Worm (Caenorhabditis elegans) whole organism, young adult: ENCODE results near the gene best-7.
A peak's percentile ranks its signal among the peaks of the same experiment; 100 is the strongest.

ENCODE experiments used
- B0336.3 ChIP-seq: fragments of 200-800 bp; sonication (Bioruptor generic); IDR thresholded peaks from 2 replicates; pipeline ENCODE4 v1.3.6; 2022; ENCODE audit warnings: missing genetic modification characterization, missing compliant biosample characterization
- F22D6.2 ChIP-seq: sonication (generic microtip); optimal IDR thresholded peaks from 2 replicates; lab custom pipeline; 2016; ENCODE audit warnings: mild to moderate bottlenecking, missing genetic modification characterization, missing compliant biosample characterization
- F23B12.7 ChIP-seq: sonication (generic microtip); optimal IDR thresholded peaks from 2 replicates; lab custom pipeline; 2017; ENCODE audit warnings: missing genetic modification characterization, mild to moderate bottlenecking, missing compliant biosample characterization, antibody characterized with exemption, moderate library complexity; ENCODE audit not compliant: insufficient read depth
- F39B2.1 ChIP-seq: fragments of 200-800 bp; sonication (Bioruptor generic); IDR thresholded peaks from 2 replicates; pipeline ENCODE4 v1.3.6; 2022; ENCODE audit warnings: missing genetic modification reagents, missing genetic modification characterization, missing compliant biosample characterization
- F57C9.4 ChIP-seq: sonication (generic microtip); optimal IDR thresholded peaks from 2 replicates; lab custom pipeline; 2017; ENCODE audit warnings: mild to moderate bottlenecking, missing genetic modification characterization, missing compliant biosample characterization
- K12H6.12 ChIP-seq: fragments of 200-800 bp; sonication (Bioruptor generic); optimal IDR thresholded peaks from 2 replicates; lab custom pipeline; 2018; ENCODE audit warnings: mild to moderate bottlenecking, missing genetic modification characterization, missing compliant biosample characterization
- ZK185.1 ChIP-seq: sonication (generic microtip); optimal IDR thresholded peaks from 2 replicates; lab custom pipeline; 2016; ENCODE audit warnings: mild to moderate bottlenecking, missing genetic modification characterization, missing compliant biosample characterization; ENCODE audit not compliant: poor library complexity, severe bottlenecking
- akir-1 ChIP-seq: fragments of 200-800 bp; sonication (Bioruptor generic); optimal IDR thresholded peaks from 2 replicates; lab custom pipeline; 2018; ENCODE audit warnings: mild to moderate bottlenecking, missing genetic modification characterization, moderate library complexity, missing compliant biosample characterization
- aptf-2 ChIP-seq: fragments of 200-800 bp; sonication (Bioruptor generic); conservative IDR thresholded peaks from 2 replicates; pipeline ENCODE4 v1.3.6; 2022; ENCODE audit warnings: missing genetic modification reagents, missing genetic modification characterization, missing compliant biosample characterization
- bed-2 ChIP-seq: fragments of 200-800 bp; sonication (Bioruptor generic); IDR thresholded peaks from 2 replicates; pipeline ENCODE4 v1.3.6; 2022; ENCODE audit warnings: missing genetic modification reagents, missing genetic modification characterization, missing compliant biosample characterization
- ceh-91 ChIP-seq: fragments of 200-800 bp; sonication (Bioruptor generic); IDR thresholded peaks from 2 replicates; pipeline ENCODE4 v1.3.6; 2022; ENCODE audit warnings: missing genetic modification reagents, missing genetic modification characterization, missing compliant biosample characterization
- efl-1 ChIP-seq: fragments of 150-350 bp; optimal IDR thresholded peaks from 2 replicates; lab custom pipeline; 2014; ENCODE audit warnings: missing biosample characterization, missing genetic modification reagents, missing genetic modification characterization
- hlh-26 ChIP-seq: fragments of 200-800 bp; sonication (Bioruptor generic); conservative IDR thresholded peaks from 2 replicates; pipeline ENCODE4 v1.3.6; 2022; ENCODE audit warnings: missing genetic modification reagents, missing genetic modification characterization, missing compliant biosample characterization
- hrde-1 ChIP-seq: sonication (generic microtip); optimal IDR thresholded peaks from 2 replicates; lab custom pipeline; 2016; ENCODE audit warnings: missing genetic modification characterization, mild to moderate bottlenecking, missing compliant biosample characterization, moderate library complexity, missing genotype, missing genetic modification reagents, borderline replicate concordance
- let-526 ChIP-seq: fragments of 200-800 bp; sonication (Bioruptor generic); IDR thresholded peaks from 2 replicates; pipeline ENCODE4 v1.3.6; 2022; ENCODE audit warnings: missing genetic modification reagents, missing genetic modification characterization, missing compliant biosample characterization
- let-607 ChIP-seq, 2 experiments: fragments of 200-800 bp in 1 of 2; sonication (Bioruptor generic) in 1 of 2; sonication (generic microtip) in 1 of 2; optimal IDR thresholded peaks; 2 replicates each; lab custom pipeline; 2016 to 2018; ENCODE audit warnings: mild to moderate bottlenecking in 2 of 2, missing compliant biosample characterization in 2 of 2, missing genetic modification characterization in 2 of 2, moderate library complexity in 2 of 2, missing genotype in 1 of 2
- lir-1 ChIP-seq: fragments of 200-800 bp; sonication (Bioruptor generic); conservative IDR thresholded peaks from 2 replicates; pipeline ENCODE4 v1.3.6; 2022; ENCODE audit warnings: missing genetic modification reagents, missing genetic modification characterization, missing compliant biosample characterization
- lsy-27 ChIP-seq: sonication (generic microtip); optimal IDR thresholded peaks from 2 replicates; lab custom pipeline; 2017; ENCODE audit warnings: missing genetic modification characterization, mild to moderate bottlenecking, missing compliant biosample characterization, antibody characterized with exemption, missing genotype, borderline replicate concordance; ENCODE audit not compliant: insufficient read depth
- mcd-1 ChIP-seq: fragments of 200-800 bp; sonication (Bioruptor generic); IDR thresholded peaks from 2 replicates; pipeline ENCODE4 v1.3.6; 2022; ENCODE audit warnings: missing genetic modification reagents, missing genetic modification characterization, missing compliant biosample characterization
- mes-4 ChIP-seq: sonication (generic microtip); optimal IDR thresholded peaks from 2 replicates; lab custom pipeline; 2016; ENCODE audit warnings: missing genotype, missing genetic modification characterization, missing compliant biosample characterization
- nfya-2 ChIP-seq: fragments of 200-800 bp; sonication (Bioruptor generic); IDR thresholded peaks from 2 replicates; pipeline ENCODE4 v1.3.6; 2022; ENCODE audit warnings: missing genetic modification reagents, missing genetic modification characterization, missing compliant biosample characterization
- nhr-80 ChIP-seq: sonication (generic microtip); optimal IDR thresholded peaks from 2 replicates; lab custom pipeline; 2016; ENCODE audit warnings: missing genetic modification characterization, missing compliant biosample characterization
- pbrm-1 ChIP-seq: fragments of 200-800 bp; sonication (Bioruptor generic); IDR thresholded peaks from 2 replicates; pipeline ENCODE4 v1.3.6; 2022; ENCODE audit warnings: missing genetic modification reagents, missing genetic modification characterization, missing compliant biosample characterization
- rec-8 ChIP-seq, 2 experiments: sonication (generic microtip); optimal IDR thresholded peaks; 2 replicates each; lab custom pipeline; 2016; ENCODE audit warnings: mild to moderate bottlenecking in 2 of 2, missing genetic modification characterization in 2 of 2, missing genetic modification reagents in 2 of 2, missing genotype in 2 of 2, missing biosample characterization in 1 of 2, missing compliant biosample characterization in 1 of 2, moderate library complexity in 1 of 2
- rpc-1 ChIP-seq, 2 experiments: fragments of 150-350 bp in 1 of 2; sonication (generic microtip) in 1 of 2; optimal IDR thresholded peaks; 2 replicates each; lab custom pipeline; 2014 to 2018; ENCODE audit warnings: missing biosample characterization in 1 of 2, missing genetic modification characterization in 1 of 2, missing genetic modification reagents in 1 of 2, missing genotype in 1 of 2
- sdz-38 ChIP-seq: sonication (generic microtip); optimal IDR thresholded peaks from 2 replicates; lab custom pipeline; 2016; ENCODE audit warnings: missing genotype, missing genetic modification characterization, missing compliant biosample characterization
- snpc-4 ChIP-seq, 5 experiments: fragments of 150-350 bp in 1 of 5; sonication (generic microtip) in 4 of 5; optimal IDR thresholded peaks; 2 replicates each; lab custom pipeline; 2014 to 2018; ENCODE audit warnings: missing genetic modification characterization in 5 of 5, missing biosample characterization in 3 of 5, antibody characterized with exemption in 2 of 5, mild to moderate bottlenecking in 2 of 5, missing compliant biosample characterization in 2 of 5, missing genotype in 2 of 5, moderate library complexity in 2 of 5, missing genetic modification reagents in 1 of 5
- unc-130 ChIP-seq: sonication (generic microtip); optimal IDR thresholded peaks from 2 replicates; lab custom pipeline; 2016; ENCODE audit warnings: missing genetic modification reagents, missing genetic modification characterization, missing compliant biosample characterization
- unc-62 ChIP-seq: fragments of 150-350 bp; optimal IDR thresholded peaks from 2 replicates; lab custom pipeline; 2014; ENCODE audit warnings: missing biosample characterization, missing genetic modification reagents, missing genetic modification characterization
- zim-3 ChIP-seq: sonication (generic microtip); optimal IDR thresholded peaks from 2 replicates; lab custom pipeline; 2017; ENCODE audit warnings: mild to moderate bottlenecking, missing genetic modification characterization, moderate library complexity, missing compliant biosample characterization
- ztf-18 ChIP-seq: sonication (generic microtip); optimal IDR thresholded peaks from 2 replicates; lab custom pipeline; 2016; ENCODE audit warnings: missing genotype, mild to moderate bottlenecking, missing genetic modification characterization, missing compliant biosample characterization
- ztf-26 ChIP-seq: sonication (generic microtip); optimal IDR thresholded peaks from 2 replicates; lab custom pipeline; 2017; ENCODE audit warnings: missing genetic modification characterization, missing compliant biosample characterization
- ztf-28 ChIP-seq: fragments of 200-800 bp; sonication (Bioruptor generic); IDR thresholded peaks from 2 replicates; pipeline ENCODE4 v1.3.6; 2022; ENCODE audit warnings: missing genetic modification reagents, missing genetic modification characterization, missing compliant biosample characterization

best-7 gene

ce11 chrIV:11230069-11230468 is at the start of gene best-7:
TSS of gene best-7 (minus strand) at chrIV:11230307.
- TF ChIP-seq F39B2.1 (GFP tag; lab: Robert Waterston, UW) (no peak), F22D6.2 (tag; lab: Kevin White, UChicago) (no peak), nhr-80 (tag; lab: Kevin White, UChicago) (peak; percentile 29)

- TF ChIP-seq ztf-18 (tag; lab: Kevin White, UChicago) (no peak), F57C9.4 (tag; lab: Kevin White, UChicago) (no peak), unc-130 (GFP tag; lab: Kevin White, UChicago) (no peak), rpc-1 (optimal IDR thresholded peaks at IDR 0.05; lab: Kevin White, UChicago) (no peak), rpc-1 (tag; optimal IDR thresholded peaks at IDR 0.05; lab: Kevin White, UChicago) (no peak), unc-62 (GFP tag; lab: Kevin White, UChicago) (no peak), lsy-27 (tag; lab: Kevin White, UChicago) (no peak), hlh-26 (GFP tag; lab: Robert Waterston, UW) (no peak), let-526 (GFP tag; lab: Robert Waterston, UW) (no peak), ztf-28 (GFP tag; lab: Robert Waterston, UW) (no peak), sdz-38 (tag; lab: Kevin White, UChicago) (no peak), let-607 (tag; optimal IDR thresholded peaks at IDR 0.05; lab: Kevin White, UChicago) (no peak)
These were observed 45.9 kb upstream of the best-7 start for ce11 chrIV:11276026-11276425.

- TF ChIP-seq rec-8 (tag; optimal IDR thresholded peaks at IDR 0.05; lab: Kevin White, UChicago): no peak
These were observed 43.0 kb upstream of the best-7 start, which contains the start of gene gtl-2 for ce11 chrIV:11273151-11273550. TSS of gene gtl-2 (plus strand) at chrIV:11273451.

ce11 chrIV:11271262-11271661 is 41.2 kb upstream of the best-7 start, which contains the start of gene nhr-7:
TSS of gene nhr-7 (minus strand) at chrIV:11271362.
- TF ChIP-seq F39B2.1 (GFP tag; lab: Robert Waterston, UW) (no peak), hrde-1 (tag; lab: Kevin White, UChicago) (no peak), rpc-1 (optimal IDR thresholded peaks at IDR 0.05; lab: Kevin White, UChicago) (no peak), rpc-1 (tag; optimal IDR thresholded peaks at IDR 0.05; lab: Kevin White, UChicago) (no peak), let-607 (tag; optimal IDR thresholded peaks at IDR 0.05; lab: Kevin White, UChicago) (no peak), ZK185.1 (tag; lab: Kevin White, UChicago) (no peak), snpc-4 (GFP tag; optimal IDR thresholded peaks at IDR 0.05; lab: Kevin White, UChicago) (no peak), snpc-4 (tag; optimal IDR thresholded peaks at IDR 0.05; lab: Kevin White, UChicago) (no peak), B0336.3 (GFP tag; lab: Robert Waterston, UW) (no peak), ztf-26 (tag; lab: Kevin White, UChicago) (no peak), aptf-2 (GFP tag; lab: Robert Waterston, UW) (no peak), unc-62 (GFP tag; lab: Kevin White, UChicago) (no peak), mes-4 (tag; lab: Kevin White, UChicago) (no peak), K12H6.12 (tag; lab: Kevin White, UChicago) (no peak), efl-1 (GFP tag; lab: Kevin White, UChicago) (no peak), F23B12.7 (no peak)

- TF ChIP-seq nfya-2 (GFP tag; lab: Robert Waterston, UW) (no peak), lir-1 (GFP tag; lab: Robert Waterston, UW) (no peak), mcd-1 (no peak), F23B12.7 (no peak), pbrm-1 (GFP tag; lab: Robert Waterston, UW) (no peak), akir-1 (no peak), bed-2 (GFP tag; lab: Robert Waterston, UW) (no peak), zim-3 (tag; lab: Kevin White, UChicago) (no peak), nhr-80 (tag; lab: Kevin White, UChicago) (no peak), ceh-91 (no peak)
These were observed 39.4 kb upstream of the best-7 start for ce11 chrIV:11269483-11269882.
